Worm (Caenorhabditis elegans) whole organism, L4/young adult: ENCODE data around the gene rabr-4.

ENCODE experiments used
- W03F9.2 ChIP-seq: fragments of 150-350 bp; optimal IDR thresholded peaks from 2 replicates; lab custom pipeline; 2014; ENCODE audit warnings: missing biosample characterization, missing genetic modification characterization
- dao-5 ChIP-seq: sonication (generic microtip); optimal IDR thresholded peaks from 2 replicates; lab custom pipeline; 2016; ENCODE audit warnings: missing genotype, missing genetic modification characterization, moderate library complexity, missing compliant biosample characterization
- him-1 ChIP-seq: sonication (generic microtip); optimal IDR thresholded peaks from 2 replicates; lab custom pipeline; 2016; ENCODE audit warnings: missing genotype, missing genetic modification reagents, missing genetic modification characterization, missing compliant biosample characterization

DNA sequence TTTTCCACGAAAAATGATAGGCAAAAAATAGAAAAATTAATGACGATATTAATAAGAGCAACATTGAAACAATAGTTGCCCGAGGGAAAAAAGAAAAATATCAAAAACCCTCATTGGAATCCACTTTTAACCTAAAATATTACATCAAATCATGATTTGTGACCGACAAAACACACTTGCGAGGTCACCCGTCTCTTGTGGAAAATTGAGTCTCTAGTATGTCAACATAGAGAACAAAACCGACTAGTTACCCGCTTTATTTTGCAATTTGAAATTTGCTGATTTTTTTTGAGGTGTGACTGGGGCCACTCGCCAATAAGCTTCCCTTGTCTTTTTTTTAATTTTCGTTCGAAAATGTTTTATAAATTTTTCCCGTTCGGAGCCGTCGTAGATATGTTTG is 19.0 kb upstream of the rabr-4 start, which contains the start of gene cyp-33D1:
- no peak for TF ChIP-seq dao-5 (tag; lab: Kevin White, UChicago)
- no peak for TF ChIP-seq him-1 (tag; lab: Kevin White, UChicago)
- no peak for TF ChIP-seq W03F9.2
